Worm (Caenorhabditis elegans) whole organism, midembryonic: Measurements from ENCODE around the gene ets-7.
"Not testable (repeated sequence)": the region's sequence is repeated elsewhere in the genome, so short reads cannot be mapped to it uniquely, and the experiment has no call there.

Source experiments
- T22C8.4 ChIP-seq: fragments of 200-800 bp; sonication (Bioruptor generic); IDR thresholded peaks from 2 replicates; pipeline ENCODE4 v1.3.6; 2022; ENCODE audit warnings: missing genetic modification characterization, missing compliant biosample characterization
- cog-1 ChIP-seq: sonication (generic microtip); optimal IDR thresholded peaks from 2 replicates; lab custom pipeline; 2016; ENCODE audit warnings: missing genetic modification characterization, missing compliant biosample characterization
- flt-1 ChIP-seq: fragments of 200-800 bp; sonication (Bioruptor generic); IDR thresholded peaks from 2 replicates; pipeline ENCODE4 v1.3.6; 2022; ENCODE audit warnings: missing genetic modification characterization, missing compliant biosample characterization
- klf-2 ChIP-seq: fragments of 200-800 bp; sonication (Bioruptor generic); conservative IDR thresholded peaks from 2 replicates; pipeline ENCODE4 v1.3.6; 2022; ENCODE audit warnings: missing genetic modification reagents, missing genetic modification characterization, missing compliant biosample characterization
- med-1 ChIP-seq: sonication (generic microtip); optimal IDR thresholded peaks from 2 replicates; lab custom pipeline; 2017; ENCODE audit warnings: missing genetic modification characterization, mild to moderate bottlenecking, missing compliant biosample characterization, antibody characterized with exemption, missing genetic modification reagents; ENCODE audit not compliant: insufficient read depth
- ref-1 ChIP-seq: fragments of 200-800 bp; sonication (Bioruptor generic); conservative IDR thresholded peaks from 2 replicates; pipeline ENCODE4 v1.3.6; 2022; ENCODE audit warnings: missing genetic modification reagents, missing genetic modification characterization, missing compliant biosample characterization
- tab-1 ChIP-seq: fragments of 200-800 bp; sonication (Bioruptor generic); IDR thresholded peaks from 2 replicates; pipeline ENCODE4 v1.3.6; 2022; ENCODE audit warnings: missing genetic modification characterization, missing compliant biosample characterization
- ztf-23 ChIP-seq: fragments of 200-800 bp; sonication (Bioruptor generic); IDR thresholded peaks from 2 replicates; pipeline ENCODE4 v1.3.6; 2022; ENCODE audit warnings: missing genetic modification reagents, missing genetic modification characterization, missing compliant biosample characterization
- ztf-29 ChIP-seq: fragments of 200-800 bp; sonication (Bioruptor generic); IDR thresholded peaks from 2 replicates; pipeline ENCODE4 v1.3.6; 2022; ENCODE audit warnings: missing genetic modification reagents, missing genetic modification characterization, missing compliant biosample characterization

The ets-7 gene

DNA sequence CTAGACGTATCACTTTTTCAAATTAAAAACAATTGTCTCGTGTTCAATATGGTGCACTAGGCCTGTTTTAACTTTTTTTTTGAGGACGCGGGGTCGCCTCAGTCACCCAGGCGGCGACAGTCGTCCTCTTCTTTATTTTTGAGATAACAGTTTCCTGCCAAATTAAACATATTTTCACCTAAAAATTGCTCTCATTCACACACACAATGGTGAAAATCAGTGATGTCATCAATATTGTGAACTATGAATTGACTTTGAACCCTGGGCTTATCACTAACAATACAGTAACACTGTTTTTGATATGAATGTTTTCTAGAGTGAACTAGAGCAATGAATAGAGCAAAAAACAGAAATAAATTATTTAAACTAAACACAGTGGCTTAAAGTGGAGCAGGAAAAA lies 37.3 kb downstream of the ets-7 start:
- TF ChIP-seq ref-1 (GFP tag; lab: Robert Waterston, UW) (no peak), med-1 (GFP tag; lab: Kevin White, UChicago) (no peak), ztf-23 (GFP tag; lab: Robert Waterston, UW) (no peak), klf-2 (GFP tag; lab: Robert Waterston, UW) (no peak), tab-1 (GFP tag; lab: Robert Waterston, UW) (no peak), T22C8.4 (GFP tag; lab: Robert Waterston, UW) (no peak), flt-1 (no peak), cog-1 (tag; lab: Kevin White, UChicago) (no peak), ztf-29 (GFP tag; lab: Robert Waterston, UW) (no peak)

DNA sequence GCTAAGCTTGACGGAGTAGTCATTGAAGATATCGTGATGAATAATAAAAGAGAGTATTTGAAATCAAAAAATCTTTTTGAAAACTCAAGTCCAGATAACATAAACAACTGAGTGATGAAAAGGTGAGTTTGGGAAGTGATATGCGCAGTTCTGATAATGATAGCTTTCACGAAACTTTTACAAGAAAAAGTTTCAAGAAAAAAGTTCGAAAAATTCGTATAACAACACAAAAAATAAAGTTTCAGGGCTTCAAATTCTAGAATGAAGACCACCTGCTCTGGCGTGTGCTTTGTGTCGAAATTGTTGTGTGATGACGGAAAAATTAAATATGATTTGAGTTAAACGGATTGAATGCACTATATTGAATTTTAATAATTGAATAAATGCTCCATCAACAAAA lies 38.5 kb downstream of the ets-7 start, which contains the start of gene srb-19:
srb-19 (minus strand) TSS at position 101 of the 400 bp plus-strand sequence.
- TF ChIP-seq tab-1 (GFP tag; lab: Robert Waterston, UW) (no peak), klf-2 (GFP tag; lab: Robert Waterston, UW) (no peak), flt-1 (no peak), cog-1 (tag; lab: Kevin White, UChicago) (no peak), med-1 (GFP tag; lab: Kevin White, UChicago) (no peak), ref-1 (GFP tag; lab: Robert Waterston, UW) (no peak), ztf-29 (GFP tag; lab: Robert Waterston, UW) (no peak), ztf-23 (GFP tag; lab: Robert Waterston, UW) (no peak), T22C8.4 (GFP tag; lab: Robert Waterston, UW) (no peak)

DNA sequence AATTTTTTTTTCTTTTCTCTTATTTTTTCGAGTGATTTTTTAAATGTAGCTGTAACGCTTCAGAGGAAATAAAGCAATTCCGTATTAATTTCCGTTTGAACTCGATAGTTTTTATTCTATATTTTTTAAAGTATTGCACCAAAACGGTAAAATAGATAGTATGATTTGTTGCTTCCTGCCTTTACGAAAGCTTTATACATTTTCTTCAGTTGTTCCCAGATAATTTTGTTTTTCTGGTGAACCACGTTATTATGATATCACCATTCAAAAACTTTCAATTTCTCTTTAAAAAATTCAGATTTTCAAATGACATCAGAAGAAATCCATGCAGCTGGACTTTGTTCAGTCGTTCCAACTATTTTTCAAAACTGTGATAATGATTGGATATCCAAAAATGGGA lies 43.7 kb downstream of the ets-7 start, which contains the start of gene srb-18:
srb-18 (plus strand) TSS at position 301 of the 400 bp plus-strand sequence.
- TF ChIP-seq cog-1 (tag; lab: Kevin White, UChicago) (no peak), ref-1 (GFP tag; lab: Robert Waterston, UW) (no peak), med-1 (GFP tag; lab: Kevin White, UChicago) (no peak), ztf-23 (GFP tag; lab: Robert Waterston, UW) (no peak), ztf-29 (GFP tag; lab: Robert Waterston, UW) (no peak), flt-1 (no peak), T22C8.4 (GFP tag; lab: Robert Waterston, UW) (no peak), tab-1 (GFP tag; lab: Robert Waterston, UW) (no peak), klf-2 (GFP tag; lab: Robert Waterston, UW) (no peak)

DNA sequence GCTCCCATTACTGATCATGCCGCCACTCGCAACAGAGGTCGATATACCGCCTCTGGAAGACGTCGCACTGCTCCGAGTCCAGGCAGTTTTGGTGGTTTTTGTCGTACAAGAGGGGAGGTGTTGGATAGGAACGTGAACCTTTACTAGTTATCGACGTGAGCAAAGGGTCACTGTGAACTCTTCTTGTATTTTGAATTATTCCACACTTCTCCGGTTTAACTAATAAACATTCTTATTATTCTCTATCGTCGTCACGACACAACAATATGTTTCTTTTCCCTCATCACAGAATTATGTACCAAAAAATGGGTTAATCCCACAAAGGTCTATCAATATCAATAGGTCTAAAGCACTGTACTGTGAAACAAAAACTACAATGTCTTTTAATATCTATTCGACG lies 47.1 kb downstream of the ets-7 start, which contains the start of gene nhr-171:
nhr-171 (plus strand) TSS at position 301 of the 400 bp plus-strand sequence.
- not testable (repeated sequence) for TF ChIP-seq flt-1; med-1 (GFP tag; lab: Kevin White, UChicago); ref-1 (GFP tag; lab: Robert Waterston, UW)

DNA sequence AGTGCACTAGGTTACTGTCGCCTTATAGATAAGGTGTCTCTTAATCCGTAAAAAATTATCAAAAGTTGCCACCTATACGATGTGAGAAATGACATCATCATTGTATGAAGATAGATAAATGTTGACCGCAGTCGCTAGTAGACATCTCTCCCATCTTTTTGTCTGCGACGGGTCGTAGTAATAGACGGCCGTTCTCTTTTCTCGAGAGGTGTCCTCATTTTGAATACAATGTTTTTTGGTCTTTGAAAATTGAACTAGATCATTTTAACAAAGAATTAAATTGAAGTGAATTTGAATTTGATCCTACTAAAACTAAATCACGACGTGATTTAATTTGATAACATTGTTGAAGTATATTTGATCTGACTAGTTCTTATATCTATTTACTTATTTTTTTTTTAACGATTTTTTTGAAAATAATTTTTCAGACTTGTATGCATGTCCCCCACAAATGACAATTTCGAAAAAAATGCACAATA lies 50.0 kb downstream of the ets-7 start, which contains the start of the genes str-31 and nhr-172:
str-31 (minus strand) TSS at position 101 of the 479 bp plus-strand sequence.
nhr-172 (plus strand) TSS at position 429 of the 479 bp plus-strand sequence.
- TF ChIP-seq ztf-23 (GFP tag; lab: Robert Waterston, UW): no peak
- no peak for TF ChIP-seq flt-1
- no peak for TF ChIP-seq tab-1 (GFP tag; lab: Robert Waterston, UW)
- no peak for TF ChIP-seq ref-1 (GFP tag; lab: Robert Waterston, UW)
- TF ChIP-seq klf-2 (GFP tag; lab: Robert Waterston, UW): no peak
- TF ChIP-seq T22C8.4 (GFP tag; lab: Robert Waterston, UW): no peak
- TF ChIP-seq ztf-29 (GFP tag; lab: Robert Waterston, UW): no peak
- TF ChIP-seq cog-1 (tag; lab: Kevin White, UChicago): no peak
- no peak for TF ChIP-seq med-1 (GFP tag; lab: Kevin White, UChicago)
